Worm (Caenorhabditis elegans): Measurements from ENCODE around the gene Y44A6D.5.

Y44A6D.5 gene

ce11 chrV:20814424-20814823 lies 11.6 kb upstream of the Y44A6D.5 start, which contains the start of gene Y44A6D.7:
Gene Y44A6D.7 (plus strand): TSS chrV:20814724.
- TF ChIP-seq ref-1 (GFP tag; conservative IDR thresholded peaks at IDR 0.05) (no peak), klf-2 (GFP tag; conservative IDR thresholded peaks at IDR 0.05) (no peak), ztf-29 (GFP tag; IDR thresholded peaks at IDR 0.05) (no peak), ztf-23 (GFP tag; IDR thresholded peaks at IDR 0.05) (no peak), tab-1 (GFP tag; IDR thresholded peaks at IDR 0.05) (no peak), cog-1 (tag; optimal IDR thresholded peaks at IDR 0.05) (no peak), T22C8.4 (GFP tag; IDR thresholded peaks at IDR 0.05) (no peak), med-1 (GFP tag; optimal IDR thresholded peaks at IDR 0.05; ENCODE audit: insufficient read depth) (no peak), flt-1 (GFP tag; IDR thresholded peaks at IDR 0.05) (no peak)

- no peak for TF ChIP-seq ref-1 (GFP tag; conservative IDR thresholded peaks at IDR 0.05)
- TF ChIP-seq cog-1 (tag; optimal IDR thresholded peaks at IDR 0.05): no peak
- no peak for TF ChIP-seq ztf-23 (GFP tag; IDR thresholded peaks at IDR 0.05)
- no peak for TF ChIP-seq T22C8.4 (GFP tag; IDR thresholded peaks at IDR 0.05)
- no peak for TF ChIP-seq med-1 (GFP tag; optimal IDR thresholded peaks at IDR 0.05; ENCODE audit: insufficient read depth)
- TF ChIP-seq ztf-29 (GFP tag; IDR thresholded peaks at IDR 0.05): no peak
Measured at ce11 chrV:20813646-20814045, 10.8 kb upstream of the Y44A6D.5 start.

- no peak for TF ChIP-seq med-1 (GFP tag; optimal IDR thresholded peaks at IDR 0.05; ENCODE audit: insufficient read depth)
Measured at ce11 chrV:20807038-20807437, 4.2 kb upstream of the Y44A6D.5 start, which contains the start of gene Y44A6D.6. Gene Y44A6D.6 (plus strand): TSS chrV:20807338.

ce11 chrV:20797918-20798317 lies 4.9 kb downstream of the Y44A6D.5 start, which contains the start of gene sdf-9:
Gene sdf-9 (plus strand): TSS chrV:20798218.
- TF ChIP-seq ztf-29 (GFP tag; IDR thresholded peaks at IDR 0.05) (no peak), klf-2 (GFP tag; conservative IDR thresholded peaks at IDR 0.05) (no peak)

ce11 chrV:20793761-20794160 lies 9.0 kb downstream of the Y44A6D.5 start:
- no peak for TF ChIP-seq cog-1 (tag; optimal IDR thresholded peaks at IDR 0.05)
- TF ChIP-seq ztf-29 (GFP tag; IDR thresholded peaks at IDR 0.05): no peak
- no peak for TF ChIP-seq klf-2 (GFP tag; conservative IDR thresholded peaks at IDR 0.05)
- TF ChIP-seq ztf-23 (GFP tag; IDR thresholded peaks at IDR 0.05): no peak

- TF ChIP-seq tab-1 (GFP tag; IDR thresholded peaks at IDR 0.05): no peak
- TF ChIP-seq ztf-29 (GFP tag; IDR thresholded peaks at IDR 0.05): no peak
- TF ChIP-seq T22C8.4 (GFP tag; IDR thresholded peaks at IDR 0.05): no peak
- TF ChIP-seq klf-2 (GFP tag; conservative IDR thresholded peaks at IDR 0.05): no peak
- no peak for TF ChIP-seq cog-1 (tag; optimal IDR thresholded peaks at IDR 0.05)
- TF ChIP-seq ref-1 (GFP tag; conservative IDR thresholded peaks at IDR 0.05): no peak
- TF ChIP-seq ztf-23 (GFP tag; IDR thresholded peaks at IDR 0.05): no peak
- no peak for TF ChIP-seq flt-1 (GFP tag; IDR thresholded peaks at IDR 0.05)
- no peak for TF ChIP-seq med-1 (GFP tag; optimal IDR thresholded peaks at IDR 0.05; ENCODE audit: insufficient read depth)
Measured at ce11 chrV:20792371-20792890, 10.4 kb downstream of the Y44A6D.5 start, which contains the start of gene Y44A6D.3. Gene Y44A6D.3 (minus strand): TSS chrV:20792421.

ce11 chrV:20790616-20791015 lies 12.2 kb downstream of the Y44A6D.5 start:
- TF ChIP-seq klf-2 (GFP tag; conservative IDR thresholded peaks at IDR 0.05): no peak
- no peak for TF ChIP-seq T22C8.4 (GFP tag; IDR thresholded peaks at IDR 0.05)
- TF ChIP-seq ztf-29 (GFP tag; IDR thresholded peaks at IDR 0.05): no peak
- no peak for TF ChIP-seq ztf-23 (GFP tag; IDR thresholded peaks at IDR 0.05)
- no peak for TF ChIP-seq med-1 (GFP tag; optimal IDR thresholded peaks at IDR 0.05; ENCODE audit: insufficient read depth)
- no peak for TF ChIP-seq tab-1 (GFP tag; IDR thresholded peaks at IDR 0.05)

ce11 chrV:20790011-20790410 lies 12.8 kb downstream of the Y44A6D.5 start, which contains the start of gene Y44A6D.1:
Gene Y44A6D.1 (minus strand): TSS chrV:20790033.
- no peak for TF ChIP-seq T22C8.4 (GFP tag; IDR thresholded peaks at IDR 0.05)
- TF ChIP-seq ref-1 (GFP tag; conservative IDR thresholded peaks at IDR 0.05): no peak
- no peak for TF ChIP-seq med-1 (GFP tag; optimal IDR thresholded peaks at IDR 0.05; ENCODE audit: insufficient read depth)
- no peak for TF ChIP-seq flt-1 (GFP tag; IDR thresholded peaks at IDR 0.05)
- TF ChIP-seq cog-1 (tag; optimal IDR thresholded peaks at IDR 0.05): no peak
- TF ChIP-seq ztf-23 (GFP tag; IDR thresholded peaks at IDR 0.05): no peak
- TF ChIP-seq tab-1 (GFP tag; IDR thresholded peaks at IDR 0.05): no peak
- no peak for TF ChIP-seq ztf-29 (GFP tag; IDR thresholded peaks at IDR 0.05)
- no peak for TF ChIP-seq klf-2 (GFP tag; conservative IDR thresholded peaks at IDR 0.05)

ce11 chrV:20789105-20789504 lies 13.7 kb downstream of the Y44A6D.5 start, which contains the start of gene tpan-1:
Gene tpan-1 (plus strand): TSS chrV:20789502.
- no peak for TF ChIP-seq T22C8.4 (GFP tag; IDR thresholded peaks at IDR 0.05)
- TF ChIP-seq cog-1 (tag; optimal IDR thresholded peaks at IDR 0.05): no peak
- no peak for TF ChIP-seq ref-1 (GFP tag; conservative IDR thresholded peaks at IDR 0.05)
- TF ChIP-seq med-1 (GFP tag; optimal IDR thresholded peaks at IDR 0.05; ENCODE audit: insufficient read depth): no peak

- TF ChIP-seq klf-2 (GFP tag; conservative IDR thresholded peaks at IDR 0.05) (no peak), ref-1 (GFP tag; conservative IDR thresholded peaks at IDR 0.05) (no peak), tab-1 (GFP tag; IDR thresholded peaks at IDR 0.05) (no peak), ztf-23 (GFP tag; IDR thresholded peaks at IDR 0.05) (no peak), cog-1 (tag; optimal IDR thresholded peaks at IDR 0.05) (no peak), med-1 (GFP tag; optimal IDR thresholded peaks at IDR 0.05; ENCODE audit: insufficient read depth) (no peak), ztf-29 (GFP tag; IDR thresholded peaks at IDR 0.05) (no peak), T22C8.4 (GFP tag; IDR thresholded peaks at IDR 0.05) (no peak), flt-1 (GFP tag; IDR thresholded peaks at IDR 0.05) (no peak)
Measured at ce11 chrV:20785848-20786225, 17.0 kb downstream of the Y44A6D.5 start.

Measured in whole organism, midembryonic.